Worm (Caenorhabditis elegans) whole organism, young adult: ENCODE measurements around the gene dot-1.5.

Experiments used
- D2030.7 ChIP-seq: fragments of 200-800 bp; sonication (Bioruptor generic); IDR thresholded peaks from 2 replicates; pipeline ENCODE4 v1.3.6; 2022; ENCODE audit warnings: missing genetic modification reagents, missing genetic modification characterization, missing compliant biosample characterization
- F23B12.7 ChIP-seq: sonication (generic microtip); optimal IDR thresholded peaks from 2 replicates; lab custom pipeline; 2017; ENCODE audit warnings: missing genetic modification characterization, mild to moderate bottlenecking, missing compliant biosample characterization, antibody characterized with exemption, moderate library complexity; ENCODE audit not compliant: insufficient read depth
- F37B4.10 ChIP-seq: fragments of 200-800 bp; sonication (Bioruptor generic); IDR thresholded peaks from 2 replicates; pipeline ENCODE4 v1.3.6; 2022; ENCODE audit warnings: missing genetic modification characterization, missing compliant biosample characterization
- F49E8.2 ChIP-seq: sonication (generic microtip); optimal IDR thresholded peaks from 3 replicates; lab custom pipeline; 2017; ENCODE audit warnings: missing genetic modification characterization, mild to moderate bottlenecking, missing compliant biosample characterization, antibody characterized with exemption, moderate library complexity; ENCODE audit not compliant: insufficient read depth
- F52B5.7 ChIP-seq: sonication (generic microtip); optimal IDR thresholded peaks from 2 replicates; lab custom pipeline; 2016; ENCODE audit warnings: mild to moderate bottlenecking, missing genetic modification characterization, missing compliant biosample characterization
- F57A8.1 ChIP-seq: fragments of 200-800 bp; sonication (Bioruptor generic); optimal IDR thresholded peaks from 2 replicates; lab custom pipeline; 2018; ENCODE audit warnings: mild to moderate bottlenecking, missing genetic modification characterization, moderate library complexity, missing compliant biosample characterization
- F57C9.4 ChIP-seq: sonication (generic microtip); optimal IDR thresholded peaks from 2 replicates; lab custom pipeline; 2017; ENCODE audit warnings: mild to moderate bottlenecking, missing genetic modification characterization, missing compliant biosample characterization
- K11D2.4 ChIP-seq: fragments of 200-800 bp; sonication (Bioruptor generic); IDR thresholded peaks from 2 replicates; pipeline ENCODE4 v1.3.6; 2022; ENCODE audit warnings: missing genetic modification reagents, missing genetic modification characterization, missing compliant biosample characterization
- K12H6.12 ChIP-seq: fragments of 200-800 bp; sonication (Bioruptor generic); optimal IDR thresholded peaks from 2 replicates; lab custom pipeline; 2018; ENCODE audit warnings: mild to moderate bottlenecking, missing genetic modification characterization, missing compliant biosample characterization
- T07F8.4 ChIP-seq: sonication (generic microtip); optimal IDR thresholded peaks from 2 replicates; lab custom pipeline; 2016; ENCODE audit warnings: mild to moderate bottlenecking, missing genetic modification characterization, moderate library complexity, missing compliant biosample characterization
- T26A5.8 ChIP-seq: sonication (generic microtip); optimal IDR thresholded peaks from 2 replicates; lab custom pipeline; 2016; ENCODE audit warnings: missing genetic modification characterization, missing compliant biosample characterization
- Y53F4B.3 ChIP-seq: fragments of 200-800 bp; sonication (Bioruptor generic); IDR thresholded peaks from 2 replicates; pipeline ENCODE4 v1.3.6; 2022; ENCODE audit warnings: missing genetic modification reagents, missing genetic modification characterization, missing compliant biosample characterization
- Y53G8AR.9 ChIP-seq: fragments of 200-800 bp; sonication (Bioruptor generic); conservative IDR thresholded peaks from 2 replicates; pipeline ENCODE4 v1.3.6; 2022; ENCODE audit warnings: missing genetic modification reagents, missing genetic modification characterization, missing compliant biosample characterization
- Y95B8A.8 ChIP-seq: fragments of 200-800 bp; sonication (Bioruptor generic); IDR thresholded peaks from 2 replicates; pipeline ENCODE4 v1.3.6; 2022; ENCODE audit warnings: missing genetic modification reagents, missing genetic modification characterization, missing compliant biosample characterization
- akir-1 ChIP-seq: fragments of 200-800 bp; sonication (Bioruptor generic); optimal IDR thresholded peaks from 2 replicates; lab custom pipeline; 2018; ENCODE audit warnings: mild to moderate bottlenecking, missing genetic modification characterization, moderate library complexity, missing compliant biosample characterization
- ama-1 ChIP-seq, 3 experiments: fragments of 150-350 bp in 1 of 3; sonication (generic microtip) in 2 of 3; optimal IDR thresholded peaks; 2 replicates each; lab custom pipeline; 2014 to 2018; ENCODE audit warnings: missing biosample characterization in 2 of 3, missing genetic modification characterization in 2 of 3, missing genetic modification reagents in 2 of 3
- athp-1 ChIP-seq: sonication (generic microtip); optimal IDR thresholded peaks from 2 replicates; lab custom pipeline; 2017; ENCODE audit warnings: mild to moderate bottlenecking, missing genetic modification characterization, missing compliant biosample characterization
- attf-3 ChIP-seq: fragments of 200-800 bp; sonication (Bioruptor generic); conservative IDR thresholded peaks from 2 replicates; pipeline ENCODE4 v1.3.6; 2022; ENCODE audit warnings: missing genetic modification reagents, missing genetic modification characterization, missing compliant biosample characterization
- cebp-2 ChIP-seq: fragments of 200-800 bp; sonication (Bioruptor generic); IDR thresholded peaks from 2 replicates; pipeline ENCODE4 v1.3.6; 2022; ENCODE audit warnings: missing genetic modification characterization, missing compliant biosample characterization
- ceh-40 ChIP-seq: fragments of 200-800 bp; sonication (Bioruptor generic); IDR thresholded peaks from 2 replicates; pipeline ENCODE4 v1.3.6; 2022; ENCODE audit warnings: missing genetic modification characterization, missing compliant biosample characterization
- ceh-91 ChIP-seq: fragments of 200-800 bp; sonication (Bioruptor generic); IDR thresholded peaks from 2 replicates; pipeline ENCODE4 v1.3.6; 2022; ENCODE audit warnings: missing genetic modification reagents, missing genetic modification characterization, missing compliant biosample characterization
- chd-7 ChIP-seq: sonication (generic microtip); optimal IDR thresholded peaks from 2 replicates; lab custom pipeline; 2016; ENCODE audit warnings: mild to moderate bottlenecking, missing genetic modification characterization, moderate library complexity, missing compliant biosample characterization
- dpl-1 ChIP-seq: fragments of 150-350 bp; optimal IDR thresholded peaks from 2 replicates; lab custom pipeline; 2014; ENCODE audit warnings: missing biosample characterization, missing genetic modification reagents, missing genetic modification characterization
- ets-4 ChIP-seq: fragments of 200-800 bp; sonication (Bioruptor generic); optimal IDR thresholded peaks from 2 replicates; lab custom pipeline; 2018; ENCODE audit warnings: mild to moderate bottlenecking, missing genetic modification characterization, missing compliant biosample characterization
- gei-17 ChIP-seq: fragments of 200-800 bp; sonication (Bioruptor generic); optimal IDR thresholded peaks from 2 replicates; lab custom pipeline; 2018; ENCODE audit warnings: mild to moderate bottlenecking, missing genetic modification characterization, missing compliant biosample characterization
- hlh-12 ChIP-seq: sonication (generic microtip); optimal IDR thresholded peaks from 2 replicates; lab custom pipeline; 2016; ENCODE audit warnings: missing genetic modification characterization, missing compliant biosample characterization
- lag-1 ChIP-seq: fragments of 200-800 bp; sonication (Bioruptor generic); IDR thresholded peaks from 2 replicates; pipeline ENCODE4 v1.3.6; 2022; ENCODE audit warnings: missing genetic modification reagents, missing genetic modification characterization, missing compliant biosample characterization
- lin-26 ChIP-seq: fragments of 200-800 bp; sonication (Bioruptor generic); IDR thresholded peaks from 2 replicates; pipeline ENCODE4 v1.3.6; 2022; ENCODE audit warnings: missing genetic modification reagents, missing genetic modification characterization, missing compliant biosample characterization
- lin-35 ChIP-seq, 3 experiments: fragments of 150-350 bp in 2 of 3; sonication (generic microtip) in 1 of 3; optimal IDR thresholded peaks; 2 replicates each; lab custom pipeline; 2014 to 2018; ENCODE audit warnings: missing biosample characterization in 3 of 3, missing genetic modification characterization in 3 of 3, missing genetic modification reagents in 3 of 3
- lin-40 ChIP-seq: sonication (generic microtip); optimal IDR thresholded peaks from 2 replicates; lab custom pipeline; 2016; ENCODE audit warnings: missing genetic modification characterization, mild to moderate bottlenecking, missing compliant biosample characterization, missing genotype, missing genetic modification reagents
- lin-54 ChIP-seq: fragments of 200-800 bp; sonication (Bioruptor generic); optimal IDR thresholded peaks from 2 replicates; lab custom pipeline; 2018; ENCODE audit warnings: mild to moderate bottlenecking, missing genetic modification characterization, missing compliant biosample characterization
- lsy-27 ChIP-seq: sonication (generic microtip); optimal IDR thresholded peaks from 2 replicates; lab custom pipeline; 2017; ENCODE audit warnings: missing genetic modification characterization, mild to moderate bottlenecking, missing compliant biosample characterization, antibody characterized with exemption, missing genotype, borderline replicate concordance; ENCODE audit not compliant: insufficient read depth
- madf-3 ChIP-seq: fragments of 200-800 bp; sonication (Bioruptor generic); IDR thresholded peaks from 2 replicates; pipeline ENCODE4 v1.3.6; 2022; ENCODE audit warnings: missing genetic modification reagents, missing genetic modification characterization, missing compliant biosample characterization
- nhr-179 ChIP-seq: sonication (generic microtip); optimal IDR thresholded peaks from 2 replicates; lab custom pipeline; 2016; ENCODE audit warnings: mild to moderate bottlenecking, missing genetic modification characterization, missing compliant biosample characterization
- nhr-27 ChIP-seq: fragments of 200-800 bp; sonication (Bioruptor generic); optimal IDR thresholded peaks from 2 replicates; lab custom pipeline; 2018; ENCODE audit warnings: mild to moderate bottlenecking, missing genetic modification characterization, moderate library complexity, missing compliant biosample characterization
- nhr-80 ChIP-seq: sonication (generic microtip); optimal IDR thresholded peaks from 2 replicates; lab custom pipeline; 2016; ENCODE audit warnings: missing genetic modification characterization, missing compliant biosample characterization
- nhr-90 ChIP-seq: sonication (generic microtip); optimal IDR thresholded peaks from 2 replicates; lab custom pipeline; 2016; ENCODE audit warnings: missing genotype, mild to moderate bottlenecking, missing genetic modification characterization, missing compliant biosample characterization
- sea-2 ChIP-seq: fragments of 200-800 bp; sonication (Bioruptor generic); IDR thresholded peaks from 2 replicates; pipeline ENCODE4 v1.3.6; 2022; ENCODE audit warnings: missing genetic modification characterization, missing compliant biosample characterization
- snpc-1.1 ChIP-seq: sonication (generic microtip); optimal IDR thresholded peaks from 2 replicates; lab custom pipeline; 2017; ENCODE audit warnings: missing genetic modification characterization, mild to moderate bottlenecking, missing compliant biosample characterization, antibody characterized with exemption, moderate library complexity, missing genotype, missing genetic modification reagents; ENCODE audit not compliant: insufficient read depth
- snpc-1.3 ChIP-seq: sonication (generic microtip); optimal IDR thresholded peaks from 2 replicates; lab custom pipeline; 2017; ENCODE audit warnings: missing genetic modification characterization, mild to moderate bottlenecking, missing compliant biosample characterization, antibody characterized with exemption, moderate library complexity, missing genotype, missing genetic modification reagents; ENCODE audit not compliant: insufficient read depth
- snpc-3.4 ChIP-seq: sonication (generic microtip); optimal IDR thresholded peaks from 2 replicates; lab custom pipeline; 2017; ENCODE audit warnings: missing genetic modification characterization, mild to moderate bottlenecking, missing compliant biosample characterization, antibody characterized with exemption, moderate library complexity, missing genotype, missing genetic modification reagents
- snpc-4 ChIP-seq, 5 experiments: fragments of 150-350 bp in 1 of 5; sonication (generic microtip) in 4 of 5; optimal IDR thresholded peaks; 2 replicates each; lab custom pipeline; 2014 to 2018; ENCODE audit warnings: missing genetic modification characterization in 5 of 5, missing biosample characterization in 3 of 5, antibody characterized with exemption in 2 of 5, mild to moderate bottlenecking in 2 of 5, missing compliant biosample characterization in 2 of 5, missing genotype in 2 of 5, moderate library complexity in 2 of 5, missing genetic modification reagents in 1 of 5
- sptf-2 ChIP-seq: fragments of 200-800 bp; sonication (Bioruptor generic); optimal IDR thresholded peaks from 2 replicates; lab custom pipeline; 2018; ENCODE audit warnings: mild to moderate bottlenecking, missing genetic modification characterization, missing compliant biosample characterization
- unc-130 ChIP-seq: sonication (generic microtip); optimal IDR thresholded peaks from 2 replicates; lab custom pipeline; 2016; ENCODE audit warnings: missing genetic modification reagents, missing genetic modification characterization, missing compliant biosample characterization
- ztf-25 ChIP-seq: fragments of 200-800 bp; sonication (Bioruptor generic); IDR thresholded peaks from 2 replicates; pipeline ENCODE4 v1.3.6; 2022; ENCODE audit warnings: missing genetic modification reagents, missing genetic modification characterization, missing compliant biosample characterization
- ztf-28 ChIP-seq: fragments of 200-800 bp; sonication (Bioruptor generic); IDR thresholded peaks from 2 replicates; pipeline ENCODE4 v1.3.6; 2022; ENCODE audit warnings: missing genetic modification reagents, missing genetic modification characterization, missing compliant biosample characterization
- ztf-6 ChIP-seq: fragments of 200-800 bp; sonication (Bioruptor generic); IDR thresholded peaks from 2 replicates; pipeline ENCODE4 v1.3.6; 2022; ENCODE audit warnings: missing genetic modification reagents, missing genetic modification characterization, missing compliant biosample characterization

Gene dot-1.5

DNA sequence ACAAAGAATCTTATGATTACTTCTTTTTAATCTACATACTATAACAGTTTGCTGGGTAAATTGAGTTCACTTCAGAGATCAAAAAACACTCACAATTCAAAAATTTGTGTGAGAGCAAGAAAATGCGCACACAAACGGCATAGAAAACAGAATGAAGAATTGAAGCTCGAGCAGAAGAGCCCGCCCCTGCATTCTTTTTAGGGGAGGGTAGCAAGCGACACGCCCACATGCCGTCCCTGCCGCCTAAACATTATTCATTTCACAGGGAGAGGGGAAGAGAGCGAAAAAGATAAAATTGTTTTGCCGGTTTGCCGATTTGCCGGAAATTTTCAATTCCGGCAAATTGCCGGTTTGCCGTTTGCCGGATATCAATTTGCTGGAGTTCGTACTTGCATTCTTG, 7.9 kb upstream of the dot-1.5 start:
- TF ChIP-seq nhr-80 (tag; lab: Kevin White, UChicago) = peak; percentile 65
- no peak for TF ChIP-seq snpc-1.1
- TF ChIP-seq nhr-90 (tag; lab: Kevin White, UChicago) = no peak
- 0 out of 2 replicates have a peak, but pooled peaks have one; percentile 32 for TF ChIP-seq Y95B8A.8 (GFP tag; lab: Robert Waterston, UW)
- TF ChIP-seq K11D2.4 (GFP tag; lab: Robert Waterston, UW) = peak; percentile 95
- TF ChIP-seq sptf-2 = no peak
- no peak for TF ChIP-seq T26A5.8 (tag; lab: Kevin White, UChicago)
- TF ChIP-seq hlh-12 (tag; lab: Kevin White, UChicago) = no peak
- no peak for TF ChIP-seq snpc-3.4 (tag; lab: Kevin White, UChicago)
- 0 out of 2 replicates have a peak, but pooled peaks have one; percentile 73 for TF ChIP-seq cebp-2 (GFP tag; lab: Robert Waterston, UW)
- TF ChIP-seq lin-35 (GFP tag; optimal IDR thresholded peaks at IDR 0.05; lab: Kevin White, UChicago) = peak in 1 of 3 experiments; percentile 85
- no peak for TF ChIP-seq nhr-27 (tag; lab: Kevin White, UChicago)
- TF ChIP-seq lin-26 (GFP tag; lab: Robert Waterston, UW) = peak; percentile 38; the same call in 1 of the 2 replicates
- TF ChIP-seq unc-130 (GFP tag; lab: Kevin White, UChicago) = no peak
- no peak for TF ChIP-seq nhr-179
- TF ChIP-seq lsy-27 (tag; lab: Kevin White, UChicago) = no peak
- TF ChIP-seq F52B5.7 (tag; lab: Kevin White, UChicago) = peak; percentile 65
- peak; percentile 40 for TF ChIP-seq ets-4 (GFP tag; lab: Kevin White, UChicago)
- TF ChIP-seq dpl-1 (GFP tag; lab: Kevin White, UChicago) = no peak
- no peak for TF ChIP-seq snpc-1.3 (tag; lab: Kevin White, UChicago)
- no peak for TF ChIP-seq ceh-40 (GFP tag; lab: Robert Waterston, UW)
- TF ChIP-seq K12H6.12 = peak; percentile 56
- TF ChIP-seq lag-1 (GFP tag; lab: Robert Waterston, UW) = 0 out of 2 replicates have a peak, but pooled peaks have one; percentile 59
- peak; percentile 76 for TF ChIP-seq ztf-6 (GFP tag; lab: Robert Waterston, UW)
- TF ChIP-seq chd-7 (tag; lab: Kevin White, UChicago) = peak; percentile 64
- no peak for TF ChIP-seq T07F8.4
- peak; percentile 97 for TF ChIP-seq lin-40 (tag; lab: Kevin White, UChicago)
- no peak for TF ChIP-seq ztf-28 (GFP tag; lab: Robert Waterston, UW)
- TF ChIP-seq ztf-25 (GFP tag; lab: Robert Waterston, UW) = no peak
- peak; percentile 62 for TF ChIP-seq F23B12.7
- TF ChIP-seq gei-17 (GFP tag; lab: Kevin White, UChicago) = peak; percentile 95
- no peak for TF ChIP-seq F57C9.4 (tag; lab: Kevin White, UChicago)
- TF ChIP-seq ceh-91 (GFP tag; lab: Robert Waterston, UW) = no peak
- TF ChIP-seq attf-3 (GFP tag; lab: Robert Waterston, UW) = no peak
- TF ChIP-seq snpc-4 (GFP tag; optimal IDR thresholded peaks at IDR 0.05; lab: Kevin White, UChicago) = no peak
- TF ChIP-seq snpc-4 (tag; optimal IDR thresholded peaks at IDR 0.05; lab: Kevin White, UChicago) = peak in 2 of 4 experiments; percentile 27 to 58
- no peak for TF ChIP-seq akir-1 (GFP tag; lab: Kevin White, UChicago)
- TF ChIP-seq Y53G8AR.9 (GFP tag; lab: Robert Waterston, UW) = peak; percentile 90
- TF ChIP-seq F37B4.10 = no peak
- TF ChIP-seq Y53F4B.3 (GFP tag; lab: Robert Waterston, UW) = no peak
- TF ChIP-seq madf-3 (GFP tag; lab: Robert Waterston, UW) = no peak
- peak; percentile 63 for TF ChIP-seq lin-54
- no peak for TF ChIP-seq ama-1 (optimal IDR thresholded peaks at IDR 0.05; lab: Kevin White, UChicago)
- TF ChIP-seq ama-1 (GFP tag; optimal IDR thresholded peaks at IDR 0.05; lab: Kevin White, UChicago) = no peak
- TF ChIP-seq athp-1 (tag; lab: Kevin White, UChicago) = no peak
- TF ChIP-seq D2030.7 = no peak
- TF ChIP-seq F57A8.1 (GFP tag; lab: Kevin White, UChicago) = no peak
- peak; percentile 66; the same call in 1 of the 2 replicates for TF ChIP-seq sea-2 (GFP tag; lab: Robert Waterston, UW)
- no peak for TF ChIP-seq F49E8.2 (tag; lab: Kevin White, UChicago)
